Worm (Caenorhabditis elegans) whole organism, early embryonic: Measurements from ENCODE around the gene srt-39.

Experiments used
- B0310.2 ChIP-seq: sonication (generic microtip); optimal IDR thresholded peaks from 2 replicates; lab custom pipeline; 2016; ENCODE audit warnings: mild to moderate bottlenecking, missing genetic modification characterization, missing compliant biosample characterization
- F13C5.2 ChIP-seq: sonication (generic microtip); optimal IDR thresholded peaks from 2 replicates; lab custom pipeline; 2017; ENCODE audit warnings: mild to moderate bottlenecking, missing genetic modification characterization, inconsistent platforms, missing compliant biosample characterization
- aly-1 ChIP-seq: sonication (generic microtip); optimal IDR thresholded peaks from 2 replicates; lab custom pipeline; 2016; ENCODE audit warnings: missing genetic modification characterization, missing compliant biosample characterization
- ama-1 ChIP-seq: fragments of 150-350 bp; optimal IDR thresholded peaks from 2 replicates; lab custom pipeline; 2014
- ceh-13 ChIP-seq: fragments of 200-800 bp; sonication (Bioruptor generic); optimal IDR thresholded peaks from 2 replicates; lab custom pipeline; 2018; ENCODE audit warnings: mild to moderate bottlenecking, missing genetic modification characterization, missing compliant biosample characterization
- ceh-36 ChIP-seq: sonication (generic microtip); optimal IDR thresholded peaks from 2 replicates; lab custom pipeline; 2016; ENCODE audit warnings: missing genetic modification characterization, inconsistent platforms, missing compliant biosample characterization
- ets-7 ChIP-seq: sonication (generic microtip); optimal IDR thresholded peaks from 2 replicates; lab custom pipeline; 2016; ENCODE audit warnings: missing genotype, missing genetic modification characterization, missing compliant biosample characterization
- flt-1 ChIP-seq: fragments of 200-800 bp; sonication (Bioruptor generic); IDR thresholded peaks from 2 replicates; pipeline ENCODE4 v1.3.6; 2022; ENCODE audit warnings: missing genetic modification characterization, missing compliant biosample characterization
- hmbx-1 ChIP-seq: sonication (generic microtip); optimal IDR thresholded peaks from 2 replicates; lab custom pipeline; 2016; ENCODE audit warnings: mild to moderate bottlenecking, missing genetic modification characterization, missing compliant biosample characterization
- hmg-4 ChIP-seq: fragments of 200-800 bp; sonication (Bioruptor generic); optimal IDR thresholded peaks from 2 replicates; lab custom pipeline; 2018; ENCODE audit warnings: mild to moderate bottlenecking, missing genetic modification characterization, missing compliant biosample characterization
- hnd-1 ChIP-seq: sonication (generic microtip); optimal IDR thresholded peaks from 2 replicates; lab custom pipeline; 2016; ENCODE audit warnings: missing genetic modification characterization, missing compliant biosample characterization
- pes-1 ChIP-seq: fragments of 200-800 bp; sonication (Bioruptor generic); IDR thresholded peaks from 2 replicates; pipeline ENCODE4 v1.3.6; 2022; ENCODE audit warnings: missing genetic modification reagents, missing genetic modification characterization, missing compliant biosample characterization
- scrt-1 ChIP-seq: fragments of 200-800 bp; sonication (Bioruptor generic); IDR thresholded peaks from 2 replicates; pipeline ENCODE4 v1.3.6; 2022; ENCODE audit warnings: missing genetic modification characterization, missing compliant biosample characterization
- sea-1 ChIP-seq: fragments of 200-800 bp; sonication (Bioruptor generic); conservative IDR thresholded peaks from 2 replicates; pipeline ENCODE4 v1.3.6; 2022; ENCODE audit warnings: missing genetic modification characterization, missing compliant biosample characterization
- tbx-11 ChIP-seq: fragments of 200-800 bp; sonication (Bioruptor generic); IDR thresholded peaks from 2 replicates; pipeline ENCODE4 v1.3.6; 2022; ENCODE audit warnings: missing genetic modification characterization, missing compliant biosample characterization
- tbx-37 ChIP-seq: fragments of 200-800 bp; sonication (Bioruptor generic); conservative IDR thresholded peaks from 2 replicates; pipeline ENCODE4 v1.3.6; 2022; ENCODE audit warnings: missing genetic modification reagents, missing genetic modification characterization, missing compliant biosample characterization
- tra-4 ChIP-seq: sonication (generic microtip); optimal IDR thresholded peaks from 2 replicates; lab custom pipeline; 2017; ENCODE audit warnings: missing genetic modification characterization, missing compliant biosample characterization

srt-39 gene

DNA sequence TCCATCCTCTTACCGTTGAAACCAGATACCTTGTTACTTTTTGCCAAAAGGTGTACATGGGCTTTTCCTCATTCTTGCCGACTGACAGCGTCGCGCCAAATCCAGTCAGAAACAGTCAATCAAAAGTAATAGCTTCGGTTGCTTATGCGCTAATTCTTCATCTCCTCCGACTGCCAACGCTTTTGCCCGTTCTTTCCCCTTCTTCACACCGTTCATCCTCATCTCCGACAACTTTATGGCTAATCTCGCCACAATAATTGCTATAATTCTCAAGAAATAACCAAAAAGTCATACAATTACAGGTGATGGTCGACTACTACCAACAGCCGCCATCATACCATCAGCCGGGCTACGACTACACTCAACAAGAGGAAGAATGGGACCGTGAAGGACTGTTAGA is 6.6 kb upstream of the srt-39 start, which contains the start of gene atn-1:
Gene atn-1, plus strand, starts transcription at position 301 of the 400 bp plus-strand sequence.
- TF ChIP-seq ceh-13 (GFP tag; lab: Kevin White, UChicago) (no peak), tra-4 (no peak), tbx-37 (GFP tag; lab: Robert Waterston, UW) (no peak), flt-1 (GFP tag; lab: Robert Waterston, UW) (no peak), ceh-36 (tag; lab: Kevin White, UChicago) (no peak), sea-1 (no peak), scrt-1 (GFP tag; lab: Robert Waterston, UW) (no peak), tbx-11 (GFP tag; lab: Robert Waterston, UW) (no peak), pes-1 (GFP tag; lab: Robert Waterston, UW) (no peak), ama-1 (lab: Kevin White, UChicago) (no peak), hnd-1 (tag; lab: Kevin White, UChicago) (no peak), F13C5.2 (tag; lab: Kevin White, UChicago) (no peak), hmbx-1 (tag; lab: Kevin White, UChicago) (no peak), hmg-4 (GFP tag; lab: Kevin White, UChicago) (no peak)

DNA sequence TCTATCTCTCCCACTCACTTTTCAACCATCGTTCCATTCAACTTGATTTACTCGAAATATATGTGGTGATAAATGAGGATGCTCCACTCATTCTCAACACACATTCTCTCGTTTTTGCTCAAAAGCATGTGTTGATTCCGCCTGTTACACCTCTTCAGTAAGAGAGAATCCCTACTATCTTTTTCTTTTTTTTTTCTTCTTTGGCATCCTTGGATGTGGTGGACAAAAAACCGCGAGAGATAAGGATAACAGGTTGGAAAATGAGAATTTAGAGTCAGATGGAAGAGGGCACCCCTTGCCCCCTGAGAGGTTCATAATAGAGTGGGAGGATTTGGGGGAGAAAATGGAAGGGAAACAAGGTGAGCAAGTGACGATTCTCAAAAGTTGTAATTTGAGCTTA is 5.7 kb upstream of the srt-39 start:
- TF ChIP-seq ets-7 (tag; lab: Kevin White, UChicago): no peak
- no peak for TF ChIP-seq tra-4
- TF ChIP-seq B0310.2 (tag; lab: Kevin White, UChicago): no peak
- no peak for TF ChIP-seq flt-1 (GFP tag; lab: Robert Waterston, UW)
- no peak for TF ChIP-seq ceh-13 (GFP tag; lab: Kevin White, UChicago)
- TF ChIP-seq sea-1: no peak
- TF ChIP-seq aly-1 (tag; lab: Kevin White, UChicago): no peak
- TF ChIP-seq ceh-36 (tag; lab: Kevin White, UChicago): no peak
- TF ChIP-seq hmg-4 (GFP tag; lab: Kevin White, UChicago): no peak
- no peak for TF ChIP-seq hmbx-1 (tag; lab: Kevin White, UChicago)

DNA sequence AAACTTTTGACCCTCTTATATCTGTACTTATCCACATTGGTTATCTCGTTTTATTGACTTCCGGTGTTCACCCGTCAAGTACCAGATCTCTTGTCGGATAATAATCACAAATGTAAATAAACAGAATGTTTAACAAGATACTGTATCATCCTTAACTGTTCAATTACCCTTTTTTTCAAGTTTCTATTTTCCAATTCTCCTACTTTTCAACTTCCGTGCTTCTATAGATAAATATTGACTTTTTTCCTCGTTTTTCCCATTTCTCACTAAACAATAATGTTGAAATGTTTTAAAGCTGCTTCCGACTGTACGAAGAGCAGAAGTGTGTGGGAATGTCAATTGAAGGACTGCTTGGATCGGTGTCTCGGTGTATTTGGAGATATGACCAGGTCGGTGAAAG is 2.2 kb downstream of the srt-39 start, which contains the start of gene inx-11:
Gene inx-11, plus strand, starts transcription at position 301 of the 400 bp plus-strand sequence.
- TF ChIP-seq ama-1 (lab: Kevin White, UChicago) (no peak), flt-1 (GFP tag; lab: Robert Waterston, UW) (no peak), tbx-11 (GFP tag; lab: Robert Waterston, UW) (no peak), aly-1 (tag; lab: Kevin White, UChicago) (no peak), B0310.2 (tag; lab: Kevin White, UChicago) (no peak), tra-4 (no peak), ets-7 (tag; lab: Kevin White, UChicago) (no peak), tbx-37 (GFP tag; lab: Robert Waterston, UW) (no peak), F13C5.2 (tag; lab: Kevin White, UChicago) (no peak), sea-1 (no peak)

DNA sequence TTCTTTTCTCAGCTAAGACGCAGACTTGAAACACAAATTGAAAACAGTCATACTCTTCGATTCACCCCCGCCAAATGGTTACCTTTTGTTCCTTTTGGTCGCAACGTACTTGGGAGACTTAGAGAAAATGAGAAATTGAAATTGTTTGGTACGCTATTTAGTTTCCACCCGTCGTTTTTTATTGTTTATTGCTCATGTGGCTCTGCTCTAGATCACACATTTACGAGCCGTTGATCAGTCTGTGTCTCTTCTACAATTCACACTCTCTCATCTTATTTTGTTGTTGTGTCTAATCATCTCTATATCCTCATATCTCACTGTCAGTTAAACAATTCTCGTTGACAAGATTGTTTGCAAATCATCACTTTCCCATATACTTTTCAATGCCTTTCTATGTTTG is 3.3 kb downstream of the srt-39 start:
- no peak for TF ChIP-seq tbx-11 (GFP tag; lab: Robert Waterston, UW)
- no peak for TF ChIP-seq pes-1 (GFP tag; lab: Robert Waterston, UW)
- TF ChIP-seq B0310.2 (tag; lab: Kevin White, UChicago): no peak
- TF ChIP-seq ets-7 (tag; lab: Kevin White, UChicago): no peak
- TF ChIP-seq scrt-1 (GFP tag; lab: Robert Waterston, UW): no peak
- no peak for TF ChIP-seq ceh-13 (GFP tag; lab: Kevin White, UChicago)
- no peak for TF ChIP-seq F13C5.2 (tag; lab: Kevin White, UChicago)
- TF ChIP-seq hmg-4 (GFP tag; lab: Kevin White, UChicago): no peak
- TF ChIP-seq ceh-36 (tag; lab: Kevin White, UChicago): no peak
- no peak for TF ChIP-seq sea-1
- TF ChIP-seq flt-1 (GFP tag; lab: Robert Waterston, UW): no peak
- no peak for TF ChIP-seq ama-1 (lab: Kevin White, UChicago)
- TF ChIP-seq hnd-1 (tag; lab: Kevin White, UChicago): no peak
- no peak for TF ChIP-seq aly-1 (tag; lab: Kevin White, UChicago)
- no peak for TF ChIP-seq tbx-37 (GFP tag; lab: Robert Waterston, UW)
- TF ChIP-seq hmbx-1 (tag; lab: Kevin White, UChicago): no peak
- no peak for TF ChIP-seq tra-4

DNA sequence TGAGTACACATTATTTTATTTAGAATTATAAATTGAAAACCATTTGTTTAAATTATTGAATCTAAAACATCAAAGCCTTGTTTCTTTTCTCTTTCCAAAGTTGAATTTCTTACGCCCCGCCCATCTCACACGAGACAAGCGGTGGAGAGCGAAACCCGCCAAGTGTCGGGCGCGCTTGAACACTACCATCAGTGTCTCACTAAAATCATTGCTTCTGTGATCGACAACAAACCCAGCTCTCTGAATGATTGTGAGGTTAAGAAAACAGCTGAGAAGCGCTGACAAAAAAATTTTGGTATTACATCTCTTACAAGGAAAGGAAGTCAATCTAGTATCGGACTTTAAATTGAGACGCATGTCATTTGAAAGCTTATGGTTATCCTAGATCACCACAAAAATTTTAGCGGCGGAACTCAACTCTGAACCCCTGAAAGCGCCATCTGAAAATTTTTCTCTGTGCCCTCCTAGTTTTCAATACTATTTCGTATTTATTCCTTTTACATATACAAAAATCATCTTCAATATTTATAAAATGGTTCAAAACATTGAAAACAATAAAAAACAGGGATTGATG is 6.5 kb downstream of the srt-39 start:
- TF ChIP-seq tbx-11 (GFP tag; lab: Robert Waterston, UW) (no peak), tbx-37 (GFP tag; lab: Robert Waterston, UW) (0 out of 2 replicates have a peak, but pooled peaks have one; percentile 9)

DNA sequence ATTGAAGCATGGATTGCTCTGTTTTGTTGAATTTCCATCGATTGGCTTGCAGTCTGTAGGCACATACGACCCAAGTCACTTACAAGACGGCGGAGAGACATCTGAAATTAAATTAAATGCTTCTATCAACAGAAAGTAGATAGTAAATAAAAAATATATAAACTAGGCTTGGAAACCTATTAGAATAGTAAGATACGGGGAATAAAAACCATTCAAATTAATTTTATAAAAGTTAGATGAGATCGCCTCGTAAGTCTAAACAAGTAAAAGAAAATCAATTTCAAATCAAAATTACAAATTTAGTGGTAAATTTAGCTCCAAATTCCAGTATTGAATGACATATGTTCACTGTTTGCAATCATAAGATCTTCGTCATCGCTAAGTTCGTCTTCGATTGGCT is 9.8 kb downstream of the srt-39 start, which contains the start of gene mrps-11:
Gene mrps-11, minus strand, starts transcription at position 101 of the 400 bp plus-strand sequence.
- TF ChIP-seq tbx-11 (GFP tag; lab: Robert Waterston, UW): no peak
- no peak for TF ChIP-seq pes-1 (GFP tag; lab: Robert Waterston, UW)
- TF ChIP-seq scrt-1 (GFP tag; lab: Robert Waterston, UW): no peak
- TF ChIP-seq ets-7 (tag; lab: Kevin White, UChicago): no peak
- TF ChIP-seq ama-1 (lab: Kevin White, UChicago): no peak
- no peak for TF ChIP-seq ceh-36 (tag; lab: Kevin White, UChicago)
- TF ChIP-seq hnd-1 (tag; lab: Kevin White, UChicago): no peak
- no peak for TF ChIP-seq sea-1
- TF ChIP-seq hmbx-1 (tag; lab: Kevin White, UChicago): no peak
- TF ChIP-seq F13C5.2 (tag; lab: Kevin White, UChicago): no peak
- no peak for TF ChIP-seq aly-1 (tag; lab: Kevin White, UChicago)
- TF ChIP-seq tbx-37 (GFP tag; lab: Robert Waterston, UW): no peak
- no peak for TF ChIP-seq ceh-13 (GFP tag; lab: Kevin White, UChicago)
- TF ChIP-seq B0310.2 (tag; lab: Kevin White, UChicago): no peak
- no peak for TF ChIP-seq hmg-4 (GFP tag; lab: Kevin White, UChicago)
- no peak for TF ChIP-seq flt-1 (GFP tag; lab: Robert Waterston, UW)
